Worm (Caenorhabditis elegans): Measurements from ENCODE around the gene F44D12.16.

The F44D12.16 gene

ce11 chrIV:9994895-9995394, 33.9 kb upstream of the F44D12.16 start, which contains the start of gene uba-1 (continued):
- TF ChIP-seq lir-3 (tag; optimal IDR thresholded peaks at IDR 0.05) (no peak), nhr-102 (tag; optimal IDR thresholded peaks at IDR 0.05) (peak; percentile 77), aha-1 (tag) (no peak), nhr-41 (GFP tag; IDR thresholded peaks at IDR 0.05) (no peak), mep-1 (tag; optimal IDR thresholded peaks at IDR 0.05) (peak; percentile 80), tra-1 (GFP tag; IDR thresholded peaks at IDR 0.05) (no peak), gei-8 (GFP tag; optimal IDR thresholded peaks at IDR 0.05) (no peak), lsy-2 (tag; optimal IDR thresholded peaks at IDR 0.05) (peak in 1 of 2 experiments; percentile 69), nhr-111 (GFP tag; optimal IDR thresholded peaks at IDR 0.05) (no peak), daf-19 (GFP tag; conservative IDR thresholded peaks at IDR 0.05) (peak; percentile 73; the same call in 1 of the 2 replicates), dmd-9 (GFP tag; IDR thresholded peaks at IDR 0.05) (no peak), zag-1 (tag; optimal IDR thresholded peaks at IDR 0.05) (no peak), F37D6.2 (tag; optimal IDR thresholded peaks at IDR 0.05) (no peak), lin-29 (GFP tag; IDR thresholded peaks at IDR 0.05) (no peak), lim-7 (GFP tag; IDR thresholded peaks at IDR 0.05) (no peak), F10B5.3 (tag; optimal IDR thresholded peaks at IDR 0.05) (no peak), hlh-11 (tag; optimal IDR thresholded peaks at IDR 0.05) (peak; percentile 13), spr-1 (tag; optimal IDR thresholded peaks at IDR 0.05) (peak; percentile 13), dmd-6 (GFP tag; IDR thresholded peaks at IDR 0.05) (peak; percentile 21; the same call in 1 of the 2 replicates), attf-4 (tag; optimal IDR thresholded peaks at IDR 0.05) (no peak), spr-3 (GFP tag; optimal IDR thresholded peaks at IDR 0.05) (no peak), nhr-48 (tag; optimal IDR thresholded peaks at IDR 0.05) (peak; percentile 53), nhr-6 (tag; optimal IDR thresholded peaks at IDR 0.05) (no peak), zip-11 (GFP tag; IDR thresholded peaks at IDR 0.05) (no peak), hmg-1.1 (GFP tag; IDR thresholded peaks at IDR 0.05) (peak; percentile 28; the same call in 1 of the 2 replicates), zfp-2 (tag; optimal IDR thresholded peaks at IDR 0.05) (no peak), ceh-62 (tag; optimal IDR thresholded peaks at IDR 0.05) (no peak), lin-15B (tag; optimal IDR thresholded peaks at IDR 0.05) (no peak), mxl-2 (GFP tag; conservative IDR thresholded peaks at IDR 0.05) (no peak), php-3 (GFP tag; IDR thresholded peaks at IDR 0.05) (no peak), F49E8.2 (tag; optimal IDR thresholded peaks at IDR 0.05; ENCODE audit: borderline replicate concordance) (no peak), tag-97 (GFP tag; IDR thresholded peaks at IDR 0.05) (no peak), nhr-237 (tag; optimal IDR thresholded peaks at IDR 0.05) (no peak), lin-1 (GFP tag; IDR thresholded peaks at IDR 0.05) (no peak), daf-16 (GFP tag; optimal IDR thresholded peaks at IDR 0.05) (peak in 1 of 2 experiments; percentile 45), daf-16 (tag; optimal IDR thresholded peaks at IDR 0.05) (peak; percentile 65), ctbp-1 (GFP tag; IDR thresholded peaks at IDR 0.05) (0 out of 2 replicates have a peak, but pooled peaks have one; percentile 14), dpl-1 (GFP tag; optimal IDR thresholded peaks at IDR 0.05) (peak; percentile 52), ZK337.2 (GFP tag; IDR thresholded peaks at IDR 0.05) (no peak), madf-9 (GFP tag; conservative IDR thresholded peaks at IDR 0.05) (no peak), nhr-77 (tag; optimal IDR thresholded peaks at IDR 0.05) (peak; percentile 19), snpc-1.2 (GFP tag; IDR thresholded peaks at IDR 0.05) (0 out of 2 replicates have a peak, but pooled peaks have one; percentile 43), mdl-1 (tag; optimal IDR thresholded peaks at IDR 0.05) (no peak), nhr-25 (tag; optimal IDR thresholded peaks at IDR 0.05; ENCODE audit: borderline replicate concordance, insufficient read depth) (peak; percentile 36), set-16 (GFP tag; IDR thresholded peaks at IDR 0.05) (no peak), ama-1 (optimal IDR thresholded peaks at IDR 0.05) (peak; percentile 77), T20F7.1 (GFP tag; optimal IDR thresholded peaks at IDR 0.05) (peak; percentile 78)
